Worm (Caenorhabditis elegans): ENCODE data around the gene C33A12.19.

Gene C33A12.19

DNA sequence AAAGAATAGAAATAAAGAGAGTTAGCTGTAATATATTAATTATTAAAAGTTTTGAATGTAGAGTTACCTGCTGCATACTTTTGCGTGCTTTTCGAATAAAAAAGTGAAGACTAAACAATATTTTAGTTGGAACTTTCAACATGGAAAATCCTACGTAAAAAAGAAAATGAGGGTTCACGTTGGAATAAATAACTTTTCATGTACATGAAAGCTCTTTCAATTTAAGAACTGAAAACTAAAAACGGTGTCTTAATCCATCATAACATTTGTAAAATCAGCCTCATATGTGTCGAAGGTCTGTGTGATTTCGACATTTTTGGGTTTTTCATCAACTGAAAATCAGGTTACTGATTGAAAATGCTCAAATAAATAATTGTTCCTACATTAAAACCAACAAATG lies 10.5 kb upstream of the C33A12.19 start, which contains the start of gene ttr-9:
ttr-9 (minus strand) TSS at position 101 of the 400 bp plus-strand sequence.
- TF ChIP-seq him-1 (tag; optimal IDR thresholded peaks at IDR 0.05) (no peak), dao-5 (tag; optimal IDR thresholded peaks at IDR 0.05) (no peak), W03F9.2 (tag; optimal IDR thresholded peaks at IDR 0.05) (no peak)

DNA sequence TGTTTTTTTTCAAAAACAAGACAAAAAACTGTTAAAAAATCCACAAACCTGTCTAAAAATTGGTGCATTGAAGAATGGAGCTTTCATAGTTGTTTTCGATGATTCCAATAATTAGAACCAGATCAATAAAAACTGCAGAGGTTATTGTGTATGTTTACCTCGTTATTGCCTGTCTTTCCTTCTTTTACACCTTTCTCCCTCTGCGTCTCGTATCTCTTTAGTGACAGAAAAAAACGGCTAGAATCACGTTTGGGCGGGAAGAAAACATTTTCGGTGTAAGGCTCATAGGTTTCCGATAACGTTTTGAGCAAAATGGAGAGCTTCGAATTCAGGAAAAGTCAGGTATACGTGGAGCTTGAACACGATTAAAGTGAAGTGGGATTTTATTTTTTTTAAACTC lies 8.2 kb upstream of the C33A12.19 start, which contains the start of gene ethe-1:
ethe-1 (minus strand) TSS at position 150 of the 400 bp plus-strand sequence.
- no peak for TF ChIP-seq dao-5 (tag; optimal IDR thresholded peaks at IDR 0.05)

DNA sequence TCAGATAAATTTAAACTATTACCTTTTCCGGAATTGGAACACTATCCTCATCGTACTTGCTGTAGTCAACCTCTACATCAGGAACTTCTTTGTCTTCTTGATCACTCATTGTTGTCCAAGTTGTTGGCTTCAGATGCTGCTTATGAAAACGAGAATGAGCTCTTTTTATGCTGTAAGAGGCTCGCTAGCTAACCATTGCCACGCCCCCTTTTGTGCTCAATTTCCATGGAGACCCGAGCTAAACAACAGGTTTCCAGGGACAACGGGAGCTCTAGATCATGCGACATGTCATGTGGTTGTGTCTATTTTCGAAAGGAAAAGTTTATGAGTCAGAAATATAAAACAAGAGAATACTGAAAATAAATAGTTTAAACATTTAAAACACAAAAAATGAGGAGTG lies 6.4 kb upstream of the C33A12.19 start, which contains the start of gene C33A12.4:
C33A12.4 (minus strand) TSS at position 131 of the 400 bp plus-strand sequence.
- TF ChIP-seq W03F9.2 (tag; optimal IDR thresholded peaks at IDR 0.05) = no peak
- no peak for TF ChIP-seq dao-5 (tag; optimal IDR thresholded peaks at IDR 0.05)
- no peak for TF ChIP-seq him-1 (tag; optimal IDR thresholded peaks at IDR 0.05)

DNA sequence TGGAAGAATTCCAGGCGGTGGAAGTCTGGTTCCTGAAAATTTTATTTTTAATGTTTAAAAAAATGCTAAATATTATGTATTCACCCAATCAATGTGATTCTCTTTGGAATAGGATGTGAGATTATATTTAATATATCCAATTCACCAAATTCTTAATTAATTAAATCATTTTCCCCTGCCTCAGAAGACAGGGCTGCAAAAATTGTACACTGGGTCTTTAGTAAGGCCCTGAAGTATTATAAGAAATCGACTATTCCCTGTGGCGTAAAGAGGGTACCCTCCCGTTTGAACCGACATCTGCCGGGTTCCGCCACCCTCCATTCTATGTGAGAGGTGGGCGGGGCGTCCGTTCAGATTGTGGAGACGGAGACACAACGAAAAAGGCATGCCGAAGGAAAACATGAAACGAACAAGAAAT lies 5.6 kb upstream of the C33A12.19 start:
- TF ChIP-seq dao-5 (tag; optimal IDR thresholded peaks at IDR 0.05) (no peak), him-1 (tag; optimal IDR thresholded peaks at IDR 0.05) (peak; percentile 57), W03F9.2 (tag; optimal IDR thresholded peaks at IDR 0.05) (peak; percentile 67)

DNA sequence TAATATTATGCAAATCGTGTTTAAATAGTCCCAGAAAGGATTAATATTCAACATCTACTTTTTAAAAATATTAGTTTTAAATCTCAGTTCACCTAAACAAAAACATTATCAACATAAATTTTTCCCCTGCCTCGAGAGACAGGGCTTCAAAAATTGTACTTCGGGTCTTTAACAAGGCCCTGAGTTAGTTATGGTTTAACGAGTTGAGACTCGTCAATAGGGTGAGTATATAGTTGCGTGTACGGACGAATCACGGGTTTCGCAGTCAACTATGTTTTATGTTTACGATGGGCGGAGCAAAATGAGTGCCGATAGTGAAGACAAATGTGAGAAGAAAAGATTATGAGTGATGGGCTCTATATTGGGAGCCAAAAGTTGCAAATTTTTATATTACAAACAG lies 5.2 kb upstream of the C33A12.19 start:
- TF ChIP-seq W03F9.2 (tag; optimal IDR thresholded peaks at IDR 0.05) (no peak), dao-5 (tag; optimal IDR thresholded peaks at IDR 0.05) (no peak), him-1 (tag; optimal IDR thresholded peaks at IDR 0.05) (no peak)

DNA sequence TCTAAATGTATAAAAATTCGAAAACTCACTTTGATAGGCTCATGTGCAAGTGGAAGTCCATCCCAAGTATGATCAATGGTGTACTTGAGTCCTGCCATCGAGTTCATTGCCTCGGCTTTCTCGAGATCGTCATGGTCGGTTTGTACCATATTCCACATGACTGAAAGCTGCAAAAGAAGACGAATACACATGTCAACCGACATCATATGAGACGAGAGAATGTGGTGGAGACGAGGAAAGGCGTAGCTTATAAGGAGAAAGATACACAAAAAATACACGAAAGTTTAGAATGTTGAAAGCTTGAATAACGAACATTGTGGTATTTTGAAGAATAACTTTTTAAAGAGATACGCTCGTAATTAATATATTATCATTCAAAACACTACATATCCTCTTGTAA lies 4.0 kb upstream of the C33A12.19 start, which contains the start of gene C33A12.3:
C33A12.3 (minus strand) TSS at position 167 of the 400 bp plus-strand sequence.
- no peak for TF ChIP-seq dao-5 (tag; optimal IDR thresholded peaks at IDR 0.05)
- TF ChIP-seq him-1 (tag; optimal IDR thresholded peaks at IDR 0.05) = no peak
- TF ChIP-seq W03F9.2 (tag; optimal IDR thresholded peaks at IDR 0.05) = no peak

DNA sequence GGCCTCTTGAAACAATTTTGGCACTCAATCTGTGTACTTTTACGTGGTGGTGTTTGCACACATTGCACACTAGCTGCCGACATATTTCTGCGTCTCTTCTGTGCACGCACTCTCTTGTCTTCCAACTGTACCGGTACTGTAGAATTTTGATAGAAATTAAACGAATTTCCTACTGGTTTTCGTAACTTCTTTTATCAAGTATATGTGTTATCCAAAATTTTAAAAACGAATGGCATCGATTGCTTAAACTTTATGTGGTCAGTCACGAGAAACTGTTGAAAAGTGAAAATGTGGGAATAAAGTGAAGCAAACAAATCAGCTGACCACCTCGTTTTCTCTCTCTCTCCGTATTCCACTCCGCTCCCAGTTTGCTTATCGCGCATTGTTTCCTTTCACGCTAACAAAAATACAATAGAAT lies 3.4 kb upstream of the C33A12.19 start:
- no peak for TF ChIP-seq him-1 (tag; optimal IDR thresholded peaks at IDR 0.05)
- TF ChIP-seq W03F9.2 (tag; optimal IDR thresholded peaks at IDR 0.05) = peak; percentile 28

DNA sequence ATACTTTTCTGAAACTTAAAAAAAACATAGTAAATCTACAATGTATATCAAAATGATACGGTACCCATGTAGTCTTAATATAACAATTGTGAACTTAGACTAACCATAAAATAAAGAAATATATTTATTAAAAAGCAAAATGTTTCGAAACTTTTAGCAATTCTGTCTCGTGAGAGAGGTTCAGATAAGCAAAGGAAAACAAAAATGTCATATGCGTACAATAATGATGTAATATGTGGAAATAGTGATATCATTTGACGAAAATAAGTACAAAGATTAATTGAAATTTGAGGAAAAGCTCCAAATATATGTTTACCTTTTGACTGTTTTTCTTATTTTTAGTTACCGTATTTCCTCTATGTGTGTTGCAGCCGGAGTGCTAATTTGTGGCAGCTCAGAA lies 2.7 kb upstream of the C33A12.19 start:
- no peak for TF ChIP-seq dao-5 (tag; optimal IDR thresholded peaks at IDR 0.05)
- TF ChIP-seq W03F9.2 (tag; optimal IDR thresholded peaks at IDR 0.05) = no peak
- no peak for TF ChIP-seq him-1 (tag; optimal IDR thresholded peaks at IDR 0.05)

DNA sequence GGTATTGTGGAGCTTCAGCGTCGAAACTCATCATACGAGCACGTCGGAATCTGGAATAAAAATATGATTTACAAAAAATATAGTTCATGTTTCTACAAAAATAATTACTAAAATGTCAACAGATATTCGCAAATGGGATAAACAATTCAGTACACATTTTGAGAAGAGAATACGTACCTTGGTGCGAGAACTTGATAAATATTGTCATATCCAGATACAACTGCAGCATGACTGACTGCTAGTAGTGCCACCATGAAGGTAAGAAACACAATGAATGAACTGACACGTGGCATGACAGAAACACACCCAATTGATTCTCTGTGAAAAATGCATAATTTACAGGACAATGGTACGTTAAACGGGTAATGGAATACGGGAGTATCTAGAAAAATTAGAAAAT lies 1.8 kb downstream of the C33A12.19 start, which contains the start of gene nlp-35:
nlp-35 (minus strand) TSS at position 319 of the 400 bp plus-strand sequence.
- TF ChIP-seq W03F9.2 (tag; optimal IDR thresholded peaks at IDR 0.05) (no peak), dao-5 (tag; optimal IDR thresholded peaks at IDR 0.05) (no peak), him-1 (tag; optimal IDR thresholded peaks at IDR 0.05) (no peak)

DNA sequence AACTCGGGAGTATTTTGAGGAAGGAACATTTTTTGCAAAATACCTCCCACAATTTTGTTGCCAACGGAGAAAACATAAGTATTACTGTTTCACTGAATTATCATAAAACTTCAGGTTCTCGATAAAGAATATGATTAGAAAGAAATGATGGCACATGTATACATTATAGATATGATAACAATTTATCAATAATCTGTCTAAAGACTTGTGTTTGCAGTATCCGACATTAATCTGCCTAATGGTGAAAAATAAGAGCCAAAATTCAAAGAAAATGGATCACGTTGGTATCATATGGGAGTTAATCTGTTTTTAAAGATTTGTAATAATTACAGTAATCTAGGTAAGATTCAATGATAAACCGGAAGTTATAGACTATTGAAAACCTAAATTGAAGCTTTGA lies 3.8 kb downstream of the C33A12.19 start:
- TF ChIP-seq him-1 (tag; optimal IDR thresholded peaks at IDR 0.05) (no peak), dao-5 (tag; optimal IDR thresholded peaks at IDR 0.05) (no peak)

DNA sequence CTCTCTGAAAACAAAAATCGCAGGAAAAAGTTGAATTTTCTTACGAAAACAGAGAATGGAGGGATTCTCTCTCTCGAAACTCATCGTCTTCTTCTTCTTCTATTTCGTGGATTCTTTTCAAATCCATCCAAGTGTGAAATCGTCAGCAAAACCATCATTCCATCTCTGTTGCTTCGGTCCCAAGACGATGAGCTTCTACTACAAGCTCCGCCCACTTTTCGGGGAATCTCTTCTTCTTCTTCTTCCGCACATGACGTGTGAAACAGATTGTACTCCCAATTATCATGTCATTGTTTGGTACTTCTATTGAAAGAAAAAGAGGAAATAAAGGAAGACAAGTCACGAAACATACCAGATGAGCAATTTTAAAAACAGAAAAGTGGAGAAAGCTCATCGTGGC lies 6.3 kb downstream of the C33A12.19 start:
- TF ChIP-seq dao-5 (tag; optimal IDR thresholded peaks at IDR 0.05) (no peak), him-1 (tag; optimal IDR thresholded peaks at IDR 0.05) (no peak), W03F9.2 (tag; optimal IDR thresholded peaks at IDR 0.05) (no peak)

DNA sequence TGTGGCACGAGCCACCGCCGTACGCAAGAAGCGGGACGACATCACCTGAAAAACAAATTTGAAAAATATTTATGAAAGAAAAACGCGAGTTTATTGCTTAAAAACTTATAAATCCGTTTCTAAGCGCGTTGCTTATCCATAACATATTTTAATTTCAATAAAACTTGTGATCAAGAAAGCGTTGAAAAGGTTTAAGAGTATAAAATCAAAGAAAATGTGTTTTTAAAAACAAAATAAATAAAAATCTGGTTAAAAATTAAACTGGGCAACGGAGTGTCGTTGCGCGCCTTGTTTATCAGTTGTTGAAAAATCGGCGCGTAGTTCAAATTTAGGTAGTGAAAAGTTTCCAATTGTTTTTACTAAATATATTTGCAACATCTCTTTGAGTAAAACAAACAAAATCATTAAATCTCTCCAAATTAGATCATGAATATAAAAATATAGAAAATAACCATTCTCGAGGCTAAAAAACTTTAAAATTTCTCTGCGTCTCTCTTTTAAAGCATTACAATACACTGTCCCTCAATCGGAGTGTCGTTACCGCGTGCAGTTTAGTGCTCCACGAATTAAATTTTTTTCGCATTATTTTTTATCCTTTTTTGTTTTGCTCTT lies 8.2 kb downstream of the C33A12.19 start, which contains the start of gene ndua-5:
ndua-5 (minus strand) TSS at position 51 of the 612 bp plus-strand sequence.
- TF ChIP-seq him-1 (tag; optimal IDR thresholded peaks at IDR 0.05) (no peak), W03F9.2 (tag; optimal IDR thresholded peaks at IDR 0.05) (no peak), dao-5 (tag; optimal IDR thresholded peaks at IDR 0.05) (no peak)

DNA sequence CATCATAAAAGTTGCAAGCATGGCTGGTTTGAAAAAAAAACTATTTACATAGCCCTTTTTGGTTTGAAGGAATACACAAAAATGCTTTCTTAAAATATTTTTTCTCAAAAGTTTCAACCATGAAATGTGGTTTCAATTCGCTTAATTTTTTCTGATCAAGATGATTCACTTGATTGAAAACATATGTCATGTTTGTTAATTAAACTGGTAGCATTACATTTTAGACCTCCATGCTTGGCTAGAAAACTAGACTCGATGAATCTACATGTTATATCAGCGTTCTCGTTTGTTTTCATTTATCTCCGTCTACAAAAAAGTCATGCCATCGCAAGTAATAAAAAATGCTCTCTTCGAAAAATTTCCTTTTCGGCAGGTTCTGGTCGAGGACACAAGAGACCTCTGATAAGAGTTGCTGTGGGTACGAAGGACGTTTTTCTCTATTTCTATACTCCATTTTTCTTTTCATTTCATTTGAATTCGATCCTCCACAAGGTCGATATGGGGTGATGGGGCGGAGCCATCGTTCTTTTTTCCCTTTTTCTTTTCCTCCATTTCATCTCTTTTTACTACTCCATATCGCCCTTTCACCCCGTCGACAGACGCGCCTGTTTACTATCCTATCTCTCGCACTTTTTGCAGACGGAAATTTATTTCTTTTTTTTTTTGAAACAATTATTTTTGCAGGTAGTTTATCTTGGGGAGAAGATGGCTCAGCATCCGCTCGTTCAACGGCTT lies 9.1 kb downstream of the C33A12.19 start, which contains the start of gene elo-1:
elo-1 (plus strand) TSS at position 685 of the 735 bp plus-strand sequence.
- TF ChIP-seq dao-5 (tag; optimal IDR thresholded peaks at IDR 0.05) (no peak), W03F9.2 (tag; optimal IDR thresholded peaks at IDR 0.05) (no peak), him-1 (tag; optimal IDR thresholded peaks at IDR 0.05) (no peak)

DNA sequence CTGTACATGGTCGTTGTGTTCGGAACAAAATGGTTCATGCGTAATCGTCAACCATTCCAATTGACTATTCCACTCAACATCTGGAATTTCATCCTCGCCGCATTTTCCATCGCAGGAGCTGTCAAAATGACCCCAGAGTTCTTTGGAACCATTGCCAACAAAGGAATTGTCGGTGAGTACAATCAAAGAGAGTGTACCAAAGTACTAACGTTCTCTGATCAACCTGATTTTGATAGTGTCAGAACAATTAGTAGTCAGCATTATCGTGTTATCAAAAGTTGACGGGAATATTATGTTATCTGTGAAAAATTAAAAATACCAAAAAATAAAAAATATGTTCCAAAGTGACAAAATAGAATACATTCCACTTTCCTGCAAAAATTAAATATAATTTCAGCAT lies 10.2 kb downstream of the C33A12.19 start:
- TF ChIP-seq dao-5 (tag; optimal IDR thresholded peaks at IDR 0.05) (no peak), W03F9.2 (tag; optimal IDR thresholded peaks at IDR 0.05) (no peak), him-1 (tag; optimal IDR thresholded peaks at IDR 0.05) (no peak)

Measured in whole organism, L4/young adult.